Worm (Caenorhabditis elegans): Measurements from ENCODE around the gene mec-1.

- TF ChIP-seq pha-4 (GFP tag; IDR thresholded peaks at IDR 0.05) (no peak), pha-4 (tag; optimal IDR thresholded peaks at IDR 0.05) (no peak), attf-4 (tag; optimal IDR thresholded peaks at IDR 0.05) (no peak), ceh-44 (GFP tag; IDR thresholded peaks at IDR 0.05) (no peak)
Observed at ce11 chrV:7000734-7001133, 44.4 kb downstream of the mec-1 start.

All from whole organism, L4 larva.